Worm (Caenorhabditis elegans) whole organism, L3 larva: ENCODE data around the gene rbm-17.

Source experiments
- R02D3.7 ChIP-seq: fragments of 150-350 bp; optimal IDR thresholded peaks from 2 replicates; lab custom pipeline; 2014; ENCODE audit warnings: missing biosample characterization, missing genetic modification characterization
- ZK546.5 ChIP-seq: sonication (generic microtip); optimal IDR thresholded peaks from 2 replicates; lab custom pipeline; 2017; ENCODE audit warnings: missing biosample characterization, missing genetic modification characterization
- aly-2 ChIP-seq: fragments of 150-350 bp; optimal IDR thresholded peaks from 2 replicates; lab custom pipeline; 2014; ENCODE audit warnings: missing biosample characterization, missing genetic modification characterization
- ama-1 ChIP-seq: fragments of 150-350 bp; optimal IDR thresholded peaks from 2 replicates; lab custom pipeline; 2018
- ceh-16 ChIP-seq: sonication (generic microtip); optimal IDR thresholded peaks from 2 replicates; lab custom pipeline; 2017; ENCODE audit warnings: missing biosample characterization, missing genetic modification characterization
- ceh-28 ChIP-seq: fragments of 150-350 bp; optimal IDR thresholded peaks from 2 replicates; lab custom pipeline; 2014; ENCODE audit warnings: missing biosample characterization, missing genetic modification reagents, missing genetic modification characterization
- ceh-82 ChIP-seq: fragments of 150-350 bp; optimal IDR thresholded peaks from 2 replicates; lab custom pipeline; 2014; ENCODE audit warnings: missing biosample characterization, missing genetic modification characterization
- daf-12 ChIP-seq: fragments of 150-350 bp; optimal IDR thresholded peaks from 2 replicates; lab custom pipeline; 2014; ENCODE audit warnings: missing biosample characterization, missing genetic modification reagents, missing genetic modification characterization
- egl-5 ChIP-seq: fragments of 150-350 bp; optimal IDR thresholded peaks from 2 replicates; lab custom pipeline; 2017; ENCODE audit warnings: missing biosample characterization, missing genetic modification reagents, missing genetic modification characterization, inconsistent platforms
- elt-1 ChIP-seq: fragments of 150-350 bp; optimal IDR thresholded peaks from 2 replicates; lab custom pipeline; 2014; ENCODE audit warnings: missing biosample characterization, missing genetic modification characterization
- elt-3 ChIP-seq, 3 experiments: fragments of 150-350 bp in 1 of 3; sonication (generic microtip) in 2 of 3; optimal IDR thresholded peaks; 2 replicates in 2 of 3; 4 replicates in 1 of 3; lab custom pipeline; 2014 to 2017; ENCODE audit warnings: missing biosample characterization in 3 of 3, missing genetic modification characterization in 3 of 3
- eor-1 ChIP-seq, 2 experiments: fragments of 150-350 bp; optimal IDR thresholded peaks; 2 replicates each; lab custom pipeline; 2014 to 2018; ENCODE audit warnings: missing biosample characterization in 2 of 2, missing genetic modification characterization in 2 of 2
- fkh-10 ChIP-seq: sonication (generic microtip); optimal IDR thresholded peaks from 2 replicates; lab custom pipeline; 2017; ENCODE audit warnings: missing biosample characterization, missing genetic modification reagents, missing genetic modification characterization
- fkh-2 ChIP-seq: fragments of 150-350 bp; optimal IDR thresholded peaks from 2 replicates; lab custom pipeline; 2014; ENCODE audit warnings: missing biosample characterization, missing genetic modification reagents, missing genetic modification characterization
- jun-1 ChIP-seq: fragments of 150-350 bp; optimal IDR thresholded peaks from 2 replicates; lab custom pipeline; 2014; ENCODE audit warnings: missing biosample characterization, missing genetic modification reagents, missing genetic modification characterization
- lin-15B ChIP-seq: fragments of 150-350 bp; optimal IDR thresholded peaks from 2 replicates; lab custom pipeline; 2014; ENCODE audit warnings: missing biosample characterization, missing genetic modification characterization
- lin-39 ChIP-seq: fragments of 150-350 bp; optimal IDR thresholded peaks from 2 replicates; lab custom pipeline; 2018; ENCODE audit warnings: missing biosample characterization, missing genetic modification reagents, missing genetic modification characterization
- mdl-1 ChIP-seq: fragments of 150-350 bp; optimal IDR thresholded peaks from 2 replicates; lab custom pipeline; 2014; ENCODE audit warnings: missing biosample characterization, missing genetic modification characterization
- nfya-1 ChIP-seq: sonication (generic microtip); optimal IDR thresholded peaks from 2 replicates; lab custom pipeline; 2017; ENCODE audit warnings: missing genetic modification characterization, mild to moderate bottlenecking, missing compliant biosample characterization, antibody characterized with exemption, moderate library complexity; ENCODE audit not compliant: insufficient read depth
- nhr-11 ChIP-seq: fragments of 150-350 bp; optimal IDR thresholded peaks from 2 replicates; lab custom pipeline; 2014; ENCODE audit warnings: missing biosample characterization, missing genetic modification characterization
- nhr-23 ChIP-seq: fragments of 150-350 bp; optimal IDR thresholded peaks from 2 replicates; lab custom pipeline; 2014; ENCODE audit warnings: missing biosample characterization, missing genetic modification reagents, missing genetic modification characterization
- nhr-237 ChIP-seq: fragments of 150-350 bp; optimal IDR thresholded peaks from 2 replicates; lab custom pipeline; 2014; ENCODE audit warnings: missing biosample characterization, missing genetic modification characterization
- nhr-25 ChIP-seq: sonication (generic microtip); optimal IDR thresholded peaks from 2 replicates; lab custom pipeline; 2017; ENCODE audit warnings: missing biosample characterization, missing genetic modification characterization
- nhr-28 ChIP-seq: fragments of 150-350 bp; optimal IDR thresholded peaks from 2 replicates; lab custom pipeline; 2014; ENCODE audit warnings: missing biosample characterization, missing genetic modification characterization
- nhr-43 ChIP-seq: sonication (generic microtip); optimal IDR thresholded peaks from 2 replicates; lab custom pipeline; 2016; ENCODE audit warnings: mild to moderate bottlenecking, missing genetic modification characterization, missing compliant biosample characterization; ENCODE audit not compliant: poor library complexity, severe bottlenecking
- nhr-67 ChIP-seq: fragments of 150-350 bp; optimal IDR thresholded peaks from 2 replicates; lab custom pipeline; 2014; ENCODE audit warnings: missing biosample characterization, missing genetic modification characterization
- nhr-76 ChIP-seq: fragments of 150-350 bp; sonication (generic microtip); optimal IDR thresholded peaks from 5 replicates; lab custom pipeline; 2014; ENCODE audit warnings: missing biosample characterization, missing genetic modification characterization
- nhr-77 ChIP-seq: fragments of 150-350 bp; optimal IDR thresholded peaks from 2 replicates; lab custom pipeline; 2014; ENCODE audit warnings: missing biosample characterization, missing genetic modification characterization
- pha-4 ChIP-seq: fragments of 150-350 bp; optimal IDR thresholded peaks from 2 replicates; lab custom pipeline; 2014; ENCODE audit warnings: missing biosample characterization, missing genetic modification reagents, missing genetic modification characterization
- pqm-1 ChIP-seq: fragments of 150-350 bp; optimal IDR thresholded peaks from 2 replicates; lab custom pipeline; 2017; ENCODE audit warnings: missing biosample characterization, missing genetic modification characterization, inconsistent platforms
- skn-1 ChIP-seq: fragments of 150-350 bp; optimal IDR thresholded peaks from 2 replicates; lab custom pipeline; 2014; ENCODE audit warnings: missing biosample characterization, missing genetic modification characterization
- snpc-4 ChIP-seq: fragments of 150-350 bp; optimal IDR thresholded peaks from 2 replicates; lab custom pipeline; 2014; ENCODE audit warnings: missing biosample characterization, missing genetic modification characterization
- tbx-2 ChIP-seq: sonication (generic microtip); optimal IDR thresholded peaks from 2 replicates; lab custom pipeline; 2016; ENCODE audit warnings: mild to moderate bottlenecking, missing genetic modification characterization, missing compliant biosample characterization
- unc-39 ChIP-seq: sonication (generic microtip); optimal IDR thresholded peaks from 4 replicates; lab custom pipeline; 2017; ENCODE audit warnings: missing biosample characterization, missing genetic modification characterization
- unc-62 ChIP-seq: fragments of 150-350 bp; sonication (generic microtip); optimal IDR thresholded peaks from 4 replicates; lab custom pipeline; 2014; ENCODE audit warnings: missing biosample characterization, missing genetic modification reagents, missing genetic modification characterization
- ztf-11 ChIP-seq: fragments of 150-350 bp; optimal IDR thresholded peaks from 2 replicates; lab custom pipeline; 2014; ENCODE audit warnings: missing biosample characterization, missing genetic modification characterization
- ztf-4 ChIP-seq: fragments of 150-350 bp; optimal IDR thresholded peaks from 2 replicates; lab custom pipeline; 2014; ENCODE audit warnings: missing biosample characterization, missing genetic modification characterization

The rbm-17 gene

DNA sequence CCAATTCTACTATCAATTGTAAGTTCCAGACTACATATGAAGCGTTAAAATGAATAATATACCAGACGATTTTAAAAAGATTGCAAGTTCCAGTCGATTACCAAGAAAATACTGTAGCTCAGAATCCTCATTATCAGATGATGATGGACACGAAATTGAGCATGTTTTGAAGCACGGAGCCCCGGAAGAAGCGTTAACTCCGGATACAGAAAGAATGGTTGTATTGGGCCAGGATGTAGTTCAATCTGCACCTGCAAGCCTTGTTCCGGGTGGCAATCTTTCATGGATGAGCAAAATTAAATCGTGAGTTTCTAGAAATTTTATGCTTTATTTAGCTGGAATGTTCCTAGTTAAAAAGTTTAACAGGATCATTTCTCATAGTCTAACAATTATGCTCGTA, 29.9 kb downstream of the rbm-17 start, which contains the start of gene atg-4.2:
TSS of gene atg-4.2 (plus strand) at position 24 of the 400 bp plus-strand sequence.
- TF ChIP-seq tbx-2 (no peak), ztf-11 (tag; lab: Kevin White, UChicago) (no peak), nhr-43 (tag; lab: Kevin White, UChicago) (no peak), nhr-237 (no peak), ceh-28 (tag; lab: Kevin White, UChicago) (no peak), nhr-25 (tag; lab: Kevin White, UChicago) (no peak), nhr-67 (tag; lab: Kevin White, UChicago) (no peak), fkh-10 (GFP tag; lab: Kevin White, UChicago) (no peak), aly-2 (no peak), ceh-82 (tag; lab: Kevin White, UChicago) (no peak)
- TF ChIP-seq, all 47 proteins: peak for 0

DNA sequence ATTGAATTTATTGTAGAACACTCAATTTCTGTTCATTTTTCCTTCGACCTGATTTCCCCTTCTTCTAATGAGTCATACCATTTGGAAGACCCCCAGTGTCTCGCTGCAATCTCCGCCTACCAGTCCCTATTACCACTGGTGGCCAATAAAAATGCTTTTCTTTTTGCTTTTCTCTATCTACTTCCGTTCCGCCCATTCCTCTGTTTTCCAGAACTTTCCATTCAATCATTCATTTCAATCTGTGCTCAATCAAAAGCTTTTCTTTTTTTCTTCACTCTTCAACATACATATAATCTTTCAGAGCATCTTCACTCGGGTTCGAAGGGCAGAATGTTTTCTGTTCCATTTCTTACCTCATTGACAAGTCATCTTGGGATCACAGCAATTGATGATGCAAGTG, 35.4 kb downstream of the rbm-17 start, which contains the start of gene inx-8:
TSS of gene inx-8 (plus strand) at position 301 of the 400 bp plus-strand sequence.
- no peak for TF ChIP-seq snpc-4 (tag; lab: Kevin White, UChicago)
- TF ChIP-seq nhr-25 (tag; lab: Kevin White, UChicago) = no peak
- no peak for TF ChIP-seq pqm-1
- no peak for TF ChIP-seq mdl-1
- no peak for TF ChIP-seq nhr-23 (tag; lab: Kevin White, UChicago)
- TF ChIP-seq R02D3.7 = no peak
- TF ChIP-seq ceh-82 (tag; lab: Kevin White, UChicago) = no peak
- no peak for TF ChIP-seq skn-1 (tag; lab: Kevin White, UChicago)
- no peak for TF ChIP-seq nhr-28 (tag; lab: Kevin White, UChicago)
- no peak for TF ChIP-seq eor-1 (tag; optimal IDR thresholded peaks at IDR 0.05; lab: Kevin White, UChicago)
- no peak for TF ChIP-seq ama-1 (lab: Kevin White, UChicago)
- no peak for TF ChIP-seq elt-3 (tag; optimal IDR thresholded peaks at IDR 0.05; lab: Kevin White, UChicago)
- TF ChIP-seq pha-4 (tag; lab: Kevin White, UChicago) = no peak
- TF ChIP-seq fkh-2 = no peak
- TF ChIP-seq nhr-67 (tag; lab: Kevin White, UChicago) = no peak
- TF ChIP-seq nhr-76 (tag; lab: Kevin White, UChicago) = no peak
- TF ChIP-seq ZK546.5 (tag; lab: Kevin White, UChicago) = no peak
- TF ChIP-seq, all 47 proteins: peak for 0

DNA sequence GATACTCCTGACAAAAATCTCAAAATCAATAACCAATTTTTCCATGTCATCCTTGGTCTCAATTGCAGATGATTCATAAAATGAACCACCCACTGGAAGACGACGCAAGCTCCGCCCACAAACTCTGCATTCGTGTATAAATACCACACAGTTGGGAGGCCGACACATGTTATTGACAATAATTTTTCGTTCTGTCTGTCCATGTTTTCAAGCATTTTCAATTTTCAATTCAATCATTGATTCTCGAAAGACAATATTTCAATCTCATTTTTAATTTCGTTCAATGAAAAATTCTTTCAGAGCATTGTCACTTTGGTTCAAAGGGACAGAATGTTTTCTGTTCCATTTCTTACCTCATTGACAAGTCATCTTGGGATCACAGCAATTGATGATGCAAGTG, 37.9 kb downstream of the rbm-17 start, which contains the start of gene inx-9:
TSS of gene inx-9 (plus strand) at position 301 of the 400 bp plus-strand sequence.
- TF ChIP-seq nhr-43 (tag; lab: Kevin White, UChicago) = no peak
- TF ChIP-seq nhr-25 (tag; lab: Kevin White, UChicago) = no peak
- no peak for TF ChIP-seq ztf-11 (tag; lab: Kevin White, UChicago)
- no peak for TF ChIP-seq daf-12 (tag; lab: Kevin White, UChicago)
- no peak for TF ChIP-seq lin-15B
- TF ChIP-seq fkh-2 = no peak
- TF ChIP-seq nhr-67 (tag; lab: Kevin White, UChicago) = no peak
- no peak for TF ChIP-seq unc-39 (tag; lab: Kevin White, UChicago)
- no peak for TF ChIP-seq nhr-28 (tag; lab: Kevin White, UChicago)
- no peak for TF ChIP-seq ceh-16

DNA sequence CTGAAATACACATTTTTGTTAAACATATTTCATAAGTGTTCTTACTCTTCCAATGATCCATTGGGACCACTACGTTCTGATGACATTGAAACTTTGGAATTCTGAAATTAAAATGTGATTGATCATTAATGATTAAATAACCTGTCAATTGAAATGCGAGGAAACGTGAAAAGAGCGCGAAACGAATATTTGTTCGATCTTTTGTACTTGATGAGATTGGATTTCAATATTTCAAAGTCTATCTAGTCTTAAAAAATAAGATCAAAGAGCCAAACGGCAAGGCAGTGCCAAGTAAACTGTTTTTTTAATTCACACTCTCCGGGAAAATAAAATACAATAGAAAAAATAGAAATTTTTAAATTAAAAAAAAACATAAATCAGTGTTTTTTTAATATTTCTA, 43.8 kb downstream of the rbm-17 start, which contains the start of gene ZK792.4:
TSS of gene ZK792.4 (minus strand) at position 101 of the 400 bp plus-strand sequence.
- TF ChIP-seq nhr-77 (no peak), nhr-43 (tag; lab: Kevin White, UChicago) (no peak), lin-15B (no peak), nhr-28 (tag; lab: Kevin White, UChicago) (no peak), egl-5 (tag; lab: Kevin White, UChicago) (no peak), elt-1 (tag; lab: Kevin White, UChicago) (no peak), ztf-4 (tag; lab: Kevin White, UChicago) (no peak), pqm-1 (no peak), nfya-1 (tag; lab: Kevin White, UChicago) (no peak), ceh-16 (no peak), R02D3.7 (no peak), lin-39 (tag; lab: Kevin White, UChicago) (no peak), unc-62 (GFP tag; lab: Kevin White, UChicago) (no peak), ZK546.5 (tag; lab: Kevin White, UChicago) (no peak), nhr-76 (tag; lab: Kevin White, UChicago) (no peak), mdl-1 (no peak), nhr-25 (tag; lab: Kevin White, UChicago) (no peak), jun-1 (no peak), nhr-11 (no peak), ama-1 (lab: Kevin White, UChicago) (no peak)
- TF ChIP-seq, all 47 proteins: peak for 0
